Fruit fly (Drosophila melanogaster): Measurements from ENCODE around the gene sas.
A peak's percentile ranks its signal among the peaks of the same experiment; 100 is the strongest.

Gene sas

dm6 chr3R:7162356-7163289 lies at the start of gene sas:
TSS of gene sas (plus strand) at chr3R:7162808.
- TF ChIP-seq CTCF (optimal IDR thresholded peaks at IDR 0.05) (no peak), CG8478 (optimal IDR thresholded peaks at IDR 0.05) (no peak)

- TF ChIP-seq CTCF (optimal IDR thresholded peaks at IDR 0.05) = no peak
- TF ChIP-seq CG8478 (optimal IDR thresholded peaks at IDR 0.05) = no peak
Measured at dm6 chr3R:7112977-7113376, 49.6 kb upstream of the sas start.

- TF ChIP-seq CG8478 (optimal IDR thresholded peaks at IDR 0.05) (no peak), CTCF (optimal IDR thresholded peaks at IDR 0.05) (no peak)
Measured at dm6 chr3R:7116511-7116910, 46.1 kb upstream of the sas start.

DNA sequence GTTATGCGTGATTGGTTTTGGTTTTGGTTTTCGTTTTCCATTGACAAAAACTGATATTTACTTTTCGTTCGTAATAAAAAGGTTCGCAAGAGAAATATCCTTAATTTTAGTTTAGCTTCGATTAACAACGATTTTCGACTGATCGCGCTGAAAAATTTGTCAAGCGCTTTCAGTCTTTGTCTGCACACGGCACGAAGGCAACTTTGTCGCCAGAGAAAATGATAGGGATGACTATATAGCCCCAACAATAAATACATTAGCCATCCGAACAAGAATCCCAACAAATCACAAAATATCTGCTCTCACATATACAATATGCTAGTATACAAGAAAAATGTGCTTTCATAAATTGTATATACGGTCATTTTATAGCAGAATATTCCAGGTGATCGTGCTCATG lies 45.0 kb upstream of the sas start, which contains the start of gene Mlp84B:
Gene Mlp84B (minus strand): TSS at position 143 of the 400 bp plus-strand sequence.
- TF ChIP-seq CTCF (optimal IDR thresholded peaks at IDR 0.05) (no peak), CG8478 (optimal IDR thresholded peaks at IDR 0.05) (no peak)

DNA sequence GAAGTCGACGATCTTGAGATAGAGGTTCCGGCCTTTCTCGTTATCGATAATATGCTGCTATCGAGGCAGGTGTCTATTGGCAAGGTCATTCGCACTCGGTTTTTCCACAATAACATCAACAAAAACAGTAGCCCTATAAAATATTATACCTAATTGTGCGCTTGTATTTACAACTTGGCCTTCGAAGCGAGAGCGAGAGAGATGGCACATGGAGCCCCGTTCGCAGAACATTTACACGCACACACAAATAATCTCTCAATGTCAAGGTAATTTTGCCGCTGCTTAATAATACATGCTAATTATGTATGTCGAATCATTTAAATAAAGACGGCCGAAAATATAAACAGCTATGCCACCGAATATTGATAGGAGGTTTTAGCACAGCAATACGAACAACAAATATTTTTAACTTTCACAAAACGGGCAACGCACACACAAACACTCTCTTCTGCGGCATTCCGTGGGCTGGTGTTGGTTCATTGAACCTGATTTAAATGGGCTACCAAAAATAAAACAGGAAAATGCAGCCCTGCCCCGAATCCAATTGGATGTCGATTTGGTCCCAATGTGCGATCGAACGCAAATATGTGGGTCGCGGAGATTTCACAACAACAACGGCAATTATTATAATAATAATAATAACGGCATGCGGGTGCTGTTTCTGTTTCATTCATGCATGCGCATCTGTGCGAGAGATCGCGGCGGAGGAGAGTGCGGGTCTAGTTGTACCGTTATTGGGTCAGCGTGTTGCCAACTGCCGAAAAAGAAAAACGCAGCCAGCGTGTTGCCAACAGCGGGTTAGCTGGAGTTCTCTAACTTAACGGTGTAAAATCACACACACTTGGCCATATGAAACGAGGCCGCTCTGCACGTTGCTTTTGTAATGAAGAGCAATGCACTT lies 40.2 kb upstream of the sas start:
- TF ChIP-seq CG8478 (optimal IDR thresholded peaks at IDR 0.05) (no peak), CTCF (optimal IDR thresholded peaks at IDR 0.05) (no peak)

DNA sequence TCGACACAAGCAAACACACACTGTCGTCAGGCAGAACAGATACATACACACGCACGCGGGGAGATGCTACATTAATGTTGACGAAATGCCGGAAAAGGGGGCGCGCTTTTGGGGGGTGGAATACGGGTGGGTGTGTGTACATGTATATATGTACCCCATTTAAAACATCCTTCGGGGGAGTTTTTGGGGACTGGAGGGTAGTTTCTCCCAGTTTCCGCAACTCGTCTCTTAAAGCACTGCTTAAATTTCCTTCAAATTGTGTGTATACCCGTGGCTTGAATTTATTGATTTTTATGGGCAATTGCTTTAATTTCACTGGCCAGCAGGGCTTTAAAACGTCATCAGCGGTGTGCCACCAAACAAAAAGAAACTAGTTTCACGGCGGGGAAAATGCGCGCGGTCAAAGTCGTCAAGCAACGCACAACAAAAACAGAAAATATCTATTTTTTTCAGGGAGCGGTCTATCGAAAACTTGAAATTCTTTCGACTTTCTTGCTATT lies 39.5 kb upstream of the sas start:
- no peak for TF ChIP-seq CG8478 (optimal IDR thresholded peaks at IDR 0.05)
- no peak for TF ChIP-seq CTCF (optimal IDR thresholded peaks at IDR 0.05)

DNA sequence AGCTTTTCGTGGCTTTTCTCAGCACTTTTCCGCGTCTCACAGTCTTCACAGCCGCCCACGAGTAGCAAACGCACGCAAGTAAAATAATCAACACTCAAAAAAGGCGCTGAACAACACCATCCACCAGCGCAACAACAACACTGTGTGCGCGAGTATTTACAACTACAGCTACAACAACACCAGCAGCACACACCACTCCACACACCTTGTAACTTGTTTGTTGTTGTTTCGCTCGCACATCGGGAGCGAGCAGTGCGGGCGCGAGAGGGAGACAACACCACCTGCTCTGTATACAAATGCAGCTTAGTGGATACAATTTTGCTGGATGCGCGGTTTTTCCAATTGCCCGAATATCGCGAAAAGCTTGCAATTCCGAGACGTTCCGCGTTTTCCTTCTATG lies 38.9 kb upstream of the sas start:
- TF ChIP-seq CG8478 (optimal IDR thresholded peaks at IDR 0.05) = no peak
- TF ChIP-seq CTCF (optimal IDR thresholded peaks at IDR 0.05) = no peak

- peak in 1 of 2 experiments; percentile 21 for TF ChIP-seq CTCF (optimal IDR thresholded peaks at IDR 0.05)
- no peak for TF ChIP-seq CG8478 (optimal IDR thresholded peaks at IDR 0.05)
Measured at dm6 chr3R:7124109-7124639, 38.4 kb upstream of the sas start, which contains the start of the genes Alh and CG10098. TSS of gene Alh (minus strand) at chr3R:7124185. TSS of gene CG10098 (plus strand) at chr3R:7124548.

DNA sequence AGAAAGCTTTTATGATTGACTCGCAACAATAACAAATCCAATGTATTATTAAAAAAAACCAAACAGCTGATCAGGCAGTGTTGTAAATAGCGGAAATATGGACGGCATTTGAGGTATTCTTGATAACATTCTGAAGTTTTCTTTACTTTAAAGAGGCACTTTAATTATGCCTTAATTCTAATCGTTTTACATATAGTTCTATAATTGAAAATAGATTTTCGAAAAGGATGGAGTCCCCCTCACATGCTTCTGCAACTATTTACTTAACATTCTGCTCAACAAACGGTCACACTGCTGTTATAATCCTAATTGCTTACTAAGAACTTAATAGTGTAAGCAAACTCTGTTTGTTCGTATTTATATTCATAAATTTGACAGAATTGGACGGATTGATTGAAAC lies 34.6 kb upstream of the sas start, which contains the start of gene CG10068:
Gene CG10068 (minus strand): TSS at position 62 of the 400 bp plus-strand sequence.
- no peak for TF ChIP-seq CG8478 (optimal IDR thresholded peaks at IDR 0.05)

DNA sequence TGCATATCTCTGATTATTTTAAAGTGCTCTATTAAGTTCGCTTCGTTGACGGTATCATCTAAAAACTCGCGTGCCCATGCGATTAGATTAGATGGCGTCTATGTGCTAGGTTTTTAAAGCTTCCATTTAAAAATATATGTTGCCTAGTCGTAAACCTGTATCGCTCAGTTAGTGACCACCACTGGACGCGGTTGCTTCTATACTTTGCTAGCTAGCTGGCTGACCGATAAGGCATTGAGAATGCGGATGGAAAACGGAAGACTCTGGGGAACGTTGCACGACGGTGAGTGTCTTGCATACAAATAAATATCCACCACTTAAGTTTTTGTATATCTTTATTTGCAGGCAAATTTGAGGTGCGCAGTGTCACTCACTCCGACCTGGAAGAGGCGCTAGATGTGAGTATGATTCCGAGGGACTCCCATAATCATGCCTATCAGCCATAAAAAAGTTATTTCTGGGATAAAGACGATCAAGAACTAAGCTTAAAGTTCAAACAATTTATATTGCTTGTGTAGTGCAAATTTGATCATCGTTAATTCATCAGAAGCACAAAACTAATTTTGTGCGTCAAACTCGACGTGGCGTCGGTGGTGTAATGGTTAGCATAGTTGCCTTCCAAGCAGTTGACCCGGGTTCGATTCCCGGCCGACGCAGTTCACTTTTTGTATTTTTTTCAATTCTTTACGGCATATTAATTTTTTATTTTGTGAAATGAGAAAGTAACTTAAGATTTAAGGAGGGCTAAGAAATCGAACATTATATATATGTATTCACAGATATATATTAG lies 33.1 kb upstream of the sas start, which contains the start of gene CG31248:
Gene CG31248 (plus strand): TSS at position 41 of the 790 bp plus-strand sequence.
- TF ChIP-seq CTCF (optimal IDR thresholded peaks at IDR 0.05) (no peak), CG8478 (optimal IDR thresholded peaks at IDR 0.05) (no peak)

dm6 chr3R:7130827-7131226 lies 31.8 kb upstream of the sas start:
- TF ChIP-seq CTCF (optimal IDR thresholded peaks at IDR 0.05) (no peak), CG8478 (optimal IDR thresholded peaks at IDR 0.05) (no peak)

DNA sequence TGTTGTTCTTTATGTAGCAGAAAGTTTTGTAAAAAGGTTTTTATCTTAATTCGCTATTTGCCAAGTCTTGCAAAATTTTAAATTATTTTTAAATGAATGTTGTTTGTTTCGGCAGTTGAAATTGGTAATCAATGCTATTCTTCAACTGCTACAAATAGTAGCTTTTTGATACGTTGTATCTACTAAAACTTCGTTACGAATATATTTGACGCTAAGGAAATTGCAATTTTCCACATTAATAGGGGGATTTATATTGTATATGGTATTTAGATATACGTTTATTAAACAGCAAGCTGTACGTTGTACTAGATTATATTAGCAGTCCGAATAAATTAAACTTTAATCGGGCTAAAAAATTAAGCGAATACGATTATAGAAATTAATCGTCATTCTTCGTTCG lies 31.3 kb upstream of the sas start, which contains the start of gene CG31493:
Gene CG31493 (plus strand): TSS at position 301 of the 400 bp plus-strand sequence.
- TF ChIP-seq CG8478 (optimal IDR thresholded peaks at IDR 0.05) (no peak), CTCF (optimal IDR thresholded peaks at IDR 0.05) (no peak)

dm6 chr3R:7134715-7135505 lies 27.7 kb upstream of the sas start:
- TF ChIP-seq CTCF (optimal IDR thresholded peaks at IDR 0.05) (no peak), CG8478 (optimal IDR thresholded peaks at IDR 0.05) (no peak)

Measured in S2 (cell line).